Worm (Caenorhabditis elegans) whole organism, early embryonic: ENCODE data around the gene C44E12.1.

Experiments used
- B0310.2 ChIP-seq: sonication (generic microtip); optimal IDR thresholded peaks from 2 replicates; lab custom pipeline; 2016; ENCODE audit warnings: mild to moderate bottlenecking, missing genetic modification characterization, missing compliant biosample characterization
- F13C5.2 ChIP-seq: sonication (generic microtip); optimal IDR thresholded peaks from 2 replicates; lab custom pipeline; 2017; ENCODE audit warnings: mild to moderate bottlenecking, missing genetic modification characterization, inconsistent platforms, missing compliant biosample characterization
- aly-1 ChIP-seq: sonication (generic microtip); optimal IDR thresholded peaks from 2 replicates; lab custom pipeline; 2016; ENCODE audit warnings: missing genetic modification characterization, missing compliant biosample characterization
- ama-1 ChIP-seq: fragments of 150-350 bp; optimal IDR thresholded peaks from 2 replicates; lab custom pipeline; 2014
- ceh-13 ChIP-seq: fragments of 200-800 bp; sonication (Bioruptor generic); optimal IDR thresholded peaks from 2 replicates; lab custom pipeline; 2018; ENCODE audit warnings: mild to moderate bottlenecking, missing genetic modification characterization, missing compliant biosample characterization
- ceh-36 ChIP-seq: sonication (generic microtip); optimal IDR thresholded peaks from 2 replicates; lab custom pipeline; 2016; ENCODE audit warnings: missing genetic modification characterization, inconsistent platforms, missing compliant biosample characterization
- ets-7 ChIP-seq: sonication (generic microtip); optimal IDR thresholded peaks from 2 replicates; lab custom pipeline; 2016; ENCODE audit warnings: missing genotype, missing genetic modification characterization, missing compliant biosample characterization
- flt-1 ChIP-seq: fragments of 200-800 bp; sonication (Bioruptor generic); IDR thresholded peaks from 2 replicates; pipeline ENCODE4 v1.3.6; 2022; ENCODE audit warnings: missing genetic modification characterization, missing compliant biosample characterization
- hmbx-1 ChIP-seq: sonication (generic microtip); optimal IDR thresholded peaks from 2 replicates; lab custom pipeline; 2016; ENCODE audit warnings: mild to moderate bottlenecking, missing genetic modification characterization, missing compliant biosample characterization
- hmg-4 ChIP-seq: fragments of 200-800 bp; sonication (Bioruptor generic); optimal IDR thresholded peaks from 2 replicates; lab custom pipeline; 2018; ENCODE audit warnings: mild to moderate bottlenecking, missing genetic modification characterization, missing compliant biosample characterization
- hnd-1 ChIP-seq: sonication (generic microtip); optimal IDR thresholded peaks from 2 replicates; lab custom pipeline; 2016; ENCODE audit warnings: missing genetic modification characterization, missing compliant biosample characterization
- pes-1 ChIP-seq: fragments of 200-800 bp; sonication (Bioruptor generic); IDR thresholded peaks from 2 replicates; pipeline ENCODE4 v1.3.6; 2022; ENCODE audit warnings: missing genetic modification reagents, missing genetic modification characterization, missing compliant biosample characterization
- scrt-1 ChIP-seq: fragments of 200-800 bp; sonication (Bioruptor generic); IDR thresholded peaks from 2 replicates; pipeline ENCODE4 v1.3.6; 2022; ENCODE audit warnings: missing genetic modification characterization, missing compliant biosample characterization
- sea-1 ChIP-seq: fragments of 200-800 bp; sonication (Bioruptor generic); conservative IDR thresholded peaks from 2 replicates; pipeline ENCODE4 v1.3.6; 2022; ENCODE audit warnings: missing genetic modification characterization, missing compliant biosample characterization
- tbx-11 ChIP-seq: fragments of 200-800 bp; sonication (Bioruptor generic); IDR thresholded peaks from 2 replicates; pipeline ENCODE4 v1.3.6; 2022; ENCODE audit warnings: missing genetic modification characterization, missing compliant biosample characterization
- tbx-37 ChIP-seq: fragments of 200-800 bp; sonication (Bioruptor generic); conservative IDR thresholded peaks from 2 replicates; pipeline ENCODE4 v1.3.6; 2022; ENCODE audit warnings: missing genetic modification reagents, missing genetic modification characterization, missing compliant biosample characterization
- tra-4 ChIP-seq: sonication (generic microtip); optimal IDR thresholded peaks from 2 replicates; lab custom pipeline; 2017; ENCODE audit warnings: missing genetic modification characterization, missing compliant biosample characterization

The C44E12.1 gene

ce11 chrX:7562625-7563024 is 34.1 kb upstream of the C44E12.1 start, which contains the start of gene sto-1:
Gene sto-1 (plus strand): TSS chrX:7562824.
- TF ChIP-seq B0310.2 (tag; lab: Kevin White, UChicago): no peak
- no peak for TF ChIP-seq sea-1 (GFP tag; lab: Robert Waterston, UW)
- no peak for TF ChIP-seq ceh-36 (tag; lab: Kevin White, UChicago)
- peak; percentile 73 for TF ChIP-seq aly-1 (tag; lab: Kevin White, UChicago)
- no peak for TF ChIP-seq ama-1
- no peak for TF ChIP-seq tbx-37 (GFP tag; lab: Robert Waterston, UW)
- TF ChIP-seq F13C5.2 (tag; lab: Kevin White, UChicago): no peak
- TF ChIP-seq tbx-11: no peak
- TF ChIP-seq ets-7 (tag; lab: Kevin White, UChicago): peak; percentile 41
- TF ChIP-seq hmg-4 (GFP tag; lab: Kevin White, UChicago): peak; percentile 74
- no peak for TF ChIP-seq pes-1

DNA sequence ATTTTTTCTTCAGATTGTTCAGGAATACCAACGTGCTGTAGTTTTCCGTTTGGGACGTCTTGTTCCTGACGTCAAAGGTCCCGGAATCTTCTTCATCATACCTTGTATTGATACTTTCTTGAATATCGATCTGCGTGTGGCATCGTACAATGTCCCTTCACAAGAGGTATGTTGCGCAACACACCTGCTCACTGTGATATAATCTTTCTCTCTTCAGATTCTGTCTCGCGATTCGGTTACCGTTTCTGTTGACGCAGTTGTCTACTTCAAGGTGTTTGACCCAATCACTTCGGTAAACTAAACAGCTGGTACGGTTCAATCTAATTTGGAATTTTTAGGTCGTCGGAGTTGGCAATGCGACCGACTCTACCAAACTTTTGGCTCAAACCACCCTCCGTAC is 33.3 kb upstream of the C44E12.1 start:
- TF ChIP-seq tbx-37 (GFP tag; lab: Robert Waterston, UW): no peak

ce11 chrX:7565005-7565404 is 31.7 kb upstream of the C44E12.1 start, which contains the start of gene vps-52:
Gene vps-52 (plus strand): TSS chrX:7565323.
- TF ChIP-seq hnd-1 (tag; lab: Kevin White, UChicago) (no peak), B0310.2 (tag; lab: Kevin White, UChicago) (no peak), tra-4 (tag; lab: Kevin White, UChicago) (no peak), sea-1 (GFP tag; lab: Robert Waterston, UW) (no peak), ets-7 (tag; lab: Kevin White, UChicago) (no peak), pes-1 (no peak), hmg-4 (GFP tag; lab: Kevin White, UChicago) (no peak), aly-1 (tag; lab: Kevin White, UChicago) (no peak), tbx-37 (GFP tag; lab: Robert Waterston, UW) (no peak), scrt-1 (no peak), tbx-11 (no peak), ama-1 (no peak), hmbx-1 (tag; lab: Kevin White, UChicago) (no peak), ceh-13 (GFP tag; lab: Kevin White, UChicago) (no peak), F13C5.2 (tag; lab: Kevin White, UChicago) (no peak), ceh-36 (tag; lab: Kevin White, UChicago) (no peak), flt-1 (no peak)

DNA sequence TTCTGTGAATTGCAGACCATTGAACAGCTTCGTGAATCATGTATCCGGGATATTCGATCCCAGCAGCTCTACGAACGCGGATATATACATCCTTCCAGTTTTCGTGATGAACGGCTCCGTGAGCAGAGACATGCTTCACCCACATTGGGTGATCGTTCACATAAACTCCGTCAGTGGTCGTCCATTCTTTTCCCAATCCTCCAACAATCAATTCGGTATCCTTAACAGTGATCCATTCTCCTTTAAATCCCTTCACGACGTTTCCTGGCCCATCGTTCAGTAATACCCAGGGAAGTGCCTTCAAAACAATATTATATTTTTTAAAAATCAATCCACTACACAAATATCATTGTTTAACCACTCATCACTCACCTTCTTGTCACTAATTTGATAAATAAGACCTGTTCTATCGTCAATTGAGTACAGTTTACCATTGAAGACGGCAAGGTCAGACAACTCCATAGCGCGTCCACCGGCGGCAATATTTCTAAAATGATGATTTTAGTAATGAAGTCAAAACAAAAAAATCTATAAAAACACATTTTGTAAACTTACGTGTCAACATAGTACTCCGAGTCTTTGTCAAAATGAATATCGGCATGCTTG is 27.9 kb upstream of the C44E12.1 start:
- TF ChIP-seq tra-4 (tag; lab: Kevin White, UChicago) (no peak), hmg-4 (GFP tag; lab: Kevin White, UChicago) (no peak), scrt-1 (no peak), ceh-13 (GFP tag; lab: Kevin White, UChicago) (no peak), flt-1 (no peak), ama-1 (no peak), F13C5.2 (tag; lab: Kevin White, UChicago) (no peak), tbx-37 (GFP tag; lab: Robert Waterston, UW) (no peak), hnd-1 (tag; lab: Kevin White, UChicago) (no peak), pes-1 (no peak), ceh-36 (tag; lab: Kevin White, UChicago) (no peak), ets-7 (tag; lab: Kevin White, UChicago) (no peak), aly-1 (tag; lab: Kevin White, UChicago) (no peak), tbx-11 (no peak), B0310.2 (tag; lab: Kevin White, UChicago) (no peak), hmbx-1 (tag; lab: Kevin White, UChicago) (no peak), sea-1 (GFP tag; lab: Robert Waterston, UW) (no peak)

ce11 chrX:7569685-7570518 is 26.8 kb upstream of the C44E12.1 start, which contains the start of gene apy-1:
Gene apy-1 (minus strand): TSS chrX:7569722.
- TF ChIP-seq tra-4 (tag; lab: Kevin White, UChicago) (no peak), ama-1 (no peak), tbx-37 (GFP tag; lab: Robert Waterston, UW) (peak; percentile 21; the same call in 1 of the 2 replicates)

ce11 chrX:7572057-7572456 is 24.7 kb upstream of the C44E12.1 start, which contains the start of gene pcyt-1:
Gene pcyt-1 (plus strand): TSS chrX:7572357.
- TF ChIP-seq tra-4 (tag; lab: Kevin White, UChicago) (no peak), F13C5.2 (tag; lab: Kevin White, UChicago) (no peak), B0310.2 (tag; lab: Kevin White, UChicago) (no peak), ets-7 (tag; lab: Kevin White, UChicago) (no peak), hmg-4 (GFP tag; lab: Kevin White, UChicago) (no peak), tbx-11 (no peak)

- TF ChIP-seq pes-1 (no peak), tbx-37 (GFP tag; lab: Robert Waterston, UW) (no peak), hnd-1 (tag; lab: Kevin White, UChicago) (no peak), aly-1 (tag; lab: Kevin White, UChicago) (no peak), flt-1 (no peak), ama-1 (no peak), hmbx-1 (tag; lab: Kevin White, UChicago) (no peak), ceh-13 (GFP tag; lab: Kevin White, UChicago) (no peak), ceh-36 (tag; lab: Kevin White, UChicago) (no peak), hmg-4 (GFP tag; lab: Kevin White, UChicago) (no peak), tbx-11 (no peak), sea-1 (GFP tag; lab: Robert Waterston, UW) (no peak), F13C5.2 (tag; lab: Kevin White, UChicago) (no peak), tra-4 (tag; lab: Kevin White, UChicago) (no peak), B0310.2 (tag; lab: Kevin White, UChicago) (no peak), ets-7 (tag; lab: Kevin White, UChicago) (no peak), scrt-1 (no peak)
Measured at ce11 chrX:7573172-7573571, 23.6 kb upstream of the C44E12.1 start.
